Fruit fly (Drosophila melanogaster): Measurements from ENCODE around the gene CG15461.

Gene CG15461

dm6 chrX:20495767-20496656 lies 10.0 kb downstream of the CG15461 start:
- TF ChIP-seq CG14711 (tag; optimal IDR thresholded peaks at IDR 0.05) (peak; percentile 8), CG7101 (tag; optimal IDR thresholded peaks at IDR 0.05) (no peak)

dm6 chrX:20498989-20499388 lies 13.0 kb downstream of the CG15461 start:
- TF ChIP-seq ovo (GFP tag; optimal IDR thresholded peaks at IDR 0.05) (no peak), bab1 (GFP tag; optimal IDR thresholded peaks at IDR 0.05) (no peak), CG1620 (GFP tag; optimal IDR thresholded peaks at IDR 0.05) (no peak), tj (GFP tag; optimal IDR thresholded peaks at IDR 0.05) (no peak), toe (GFP tag; optimal IDR thresholded peaks at IDR 0.05) (no peak), CG7045 (GFP tag; optimal IDR thresholded peaks at IDR 0.05) (no peak), Hr96 (GFP tag; optimal IDR thresholded peaks at IDR 0.05) (no peak)

dm6 chrX:20499802-20500201 lies 13.8 kb downstream of the CG15461 start:
- TF ChIP-seq toe (GFP tag; optimal IDR thresholded peaks at IDR 0.05) = no peak
- TF ChIP-seq bab1 (GFP tag; optimal IDR thresholded peaks at IDR 0.05) = no peak
- no peak for TF ChIP-seq Crg-1 (GFP tag; optimal IDR thresholded peaks at IDR 0.05)
- no peak for TF ChIP-seq CG33017 (tag; optimal IDR thresholded peaks at IDR 0.05)
- TF ChIP-seq CG5204 (GFP tag; optimal IDR thresholded peaks at IDR 0.05) = no peak
- TF ChIP-seq kay (GFP tag; ENCODE audit: borderline replicate concordance) = no peak
- no peak for TF ChIP-seq cic (GFP tag; optimal IDR thresholded peaks at IDR 0.05)
- no peak for TF ChIP-seq Mnt (GFP tag; optimal IDR thresholded peaks at IDR 0.05)
- TF ChIP-seq Clk (GFP tag; optimal IDR thresholded peaks at IDR 0.05) = no peak
- no peak for TF ChIP-seq CG1620 (GFP tag; optimal IDR thresholded peaks at IDR 0.05)
- TF ChIP-seq pad (GFP tag; optimal IDR thresholded peaks at IDR 0.05) = no peak
- no peak for TF ChIP-seq CG14711 (tag; optimal IDR thresholded peaks at IDR 0.05)
- no peak for TF ChIP-seq tj (GFP tag; optimal IDR thresholded peaks at IDR 0.05)
- no peak for TF ChIP-seq ovo (GFP tag; optimal IDR thresholded peaks at IDR 0.05)
- TF ChIP-seq CG7101 (tag; optimal IDR thresholded peaks at IDR 0.05) = no peak
- TF ChIP-seq CG7045 (GFP tag; optimal IDR thresholded peaks at IDR 0.05) = no peak
- no peak for TF ChIP-seq CG12768 (GFP tag; optimal IDR thresholded peaks at IDR 0.05)
- no peak for TF ChIP-seq CG11617 (GFP tag; optimal IDR thresholded peaks at IDR 0.05)

dm6 chrX:20501040-20501609 lies 15.1 kb downstream of the CG15461 start:
- no peak for TF ChIP-seq CG14711 (tag; optimal IDR thresholded peaks at IDR 0.05)
- TF ChIP-seq bab1 (GFP tag; optimal IDR thresholded peaks at IDR 0.05) = no peak

dm6 chrX:20501640-20502039 lies 15.7 kb downstream of the CG15461 start:
- TF ChIP-seq CG12768 (GFP tag; optimal IDR thresholded peaks at IDR 0.05) (no peak), Hr96 (GFP tag; optimal IDR thresholded peaks at IDR 0.05) (no peak), Clk (GFP tag; optimal IDR thresholded peaks at IDR 0.05) (no peak), CG7101 (tag; optimal IDR thresholded peaks at IDR 0.05) (no peak), CG14711 (tag; optimal IDR thresholded peaks at IDR 0.05) (no peak), tj (GFP tag; optimal IDR thresholded peaks at IDR 0.05) (no peak), CG5204 (GFP tag; optimal IDR thresholded peaks at IDR 0.05) (no peak), pad (GFP tag; optimal IDR thresholded peaks at IDR 0.05) (no peak), CG11617 (GFP tag; optimal IDR thresholded peaks at IDR 0.05) (no peak), ovo (GFP tag; optimal IDR thresholded peaks at IDR 0.05) (no peak), CG1620 (GFP tag; optimal IDR thresholded peaks at IDR 0.05) (no peak), kay (GFP tag; ENCODE audit: borderline replicate concordance) (no peak)

dm6 chrX:20502252-20502651 lies 16.3 kb downstream of the CG15461 start:
- no peak for TF ChIP-seq Crg-1 (GFP tag; optimal IDR thresholded peaks at IDR 0.05)
- no peak for TF ChIP-seq tj (GFP tag; optimal IDR thresholded peaks at IDR 0.05)
- no peak for TF ChIP-seq CG7045 (GFP tag; optimal IDR thresholded peaks at IDR 0.05)
- TF ChIP-seq cnc (optimal IDR thresholded peaks at IDR 0.05) = no peak
- no peak for TF ChIP-seq Hr96 (GFP tag; optimal IDR thresholded peaks at IDR 0.05)
- TF ChIP-seq CG11617 (GFP tag; optimal IDR thresholded peaks at IDR 0.05) = no peak
- no peak for TF ChIP-seq CG5204 (GFP tag; optimal IDR thresholded peaks at IDR 0.05)
- TF ChIP-seq CG33017 (tag; optimal IDR thresholded peaks at IDR 0.05) = no peak

- no peak for TF ChIP-seq CG5204 (GFP tag; optimal IDR thresholded peaks at IDR 0.05)
- TF ChIP-seq CG7045 (GFP tag; optimal IDR thresholded peaks at IDR 0.05) = no peak
- no peak for TF ChIP-seq CG1620 (GFP tag; optimal IDR thresholded peaks at IDR 0.05)
- peak; percentile 29 for TF ChIP-seq CG14711 (tag; optimal IDR thresholded peaks at IDR 0.05)
- TF ChIP-seq Mnt (GFP tag; optimal IDR thresholded peaks at IDR 0.05) = peak; percentile 44
- TF ChIP-seq bab1 (GFP tag; optimal IDR thresholded peaks at IDR 0.05) = no peak
- TF ChIP-seq CG7101 (tag; optimal IDR thresholded peaks at IDR 0.05) = peak; percentile 17
- TF ChIP-seq kay (GFP tag; ENCODE audit: borderline replicate concordance) = no peak
- TF ChIP-seq tj (GFP tag; optimal IDR thresholded peaks at IDR 0.05) = peak; percentile 12
- TF ChIP-seq cnc (optimal IDR thresholded peaks at IDR 0.05) = no peak
- TF ChIP-seq Hr96 (GFP tag; optimal IDR thresholded peaks at IDR 0.05) = peak; percentile 51
- TF ChIP-seq pad (GFP tag; optimal IDR thresholded peaks at IDR 0.05) = peak; percentile 29
- peak; percentile 21 for TF ChIP-seq cic (GFP tag; optimal IDR thresholded peaks at IDR 0.05)
- peak; percentile 44 for TF ChIP-seq CG11617 (GFP tag; optimal IDR thresholded peaks at IDR 0.05)
Measured at dm6 chrX:20502776-20503503, 17.0 kb downstream of the CG15461 start.

Measured in whole organism, adult.